Fruit fly (Drosophila melanogaster): ENCODE measurements around the gene Kal1.

Gene Kal1

dm6 chr3R:24141013-24141592 lies at the start of gene Kal1:
Kal1 (plus strand) TSS chr3R:24141395.
- TF ChIP-seq noc (tag; optimal IDR thresholded peaks at IDR 0.05), result peak; percentile 81

- no peak for TF ChIP-seq noc (tag; optimal IDR thresholded peaks at IDR 0.05)
Measured at dm6 chr3R:24091653-24092052, 49.5 kb upstream of the Kal1 start.

- TF ChIP-seq noc (tag; optimal IDR thresholded peaks at IDR 0.05), result no peak
Measured at dm6 chr3R:24092590-24093151, 48.5 kb upstream of the Kal1 start.

- no peak for TF ChIP-seq noc (tag; optimal IDR thresholded peaks at IDR 0.05)
Measured at dm6 chr3R:24093430-24093829, 47.8 kb upstream of the Kal1 start.

dm6 chr3R:24099039-24100026 lies 41.9 kb upstream of the Kal1 start:
- peak; percentile 62 for TF ChIP-seq noc (tag; optimal IDR thresholded peaks at IDR 0.05)

dm6 chr3R:24100717-24101116 lies 40.5 kb upstream of the Kal1 start:
- TF ChIP-seq noc (tag; optimal IDR thresholded peaks at IDR 0.05), result peak; percentile 14

dm6 chr3R:24101437-24101836 lies 39.8 kb upstream of the Kal1 start:
- TF ChIP-seq noc (tag; optimal IDR thresholded peaks at IDR 0.05), result no peak

- TF ChIP-seq noc (tag; optimal IDR thresholded peaks at IDR 0.05), result peak; percentile 30
Measured at dm6 chr3R:24102387-24102786, 38.8 kb upstream of the Kal1 start.

- no peak for TF ChIP-seq noc (tag; optimal IDR thresholded peaks at IDR 0.05)
Measured at dm6 chr3R:24103708-24104107, 37.5 kb upstream of the Kal1 start.

dm6 chr3R:24104471-24105311 lies 36.5 kb upstream of the Kal1 start:
- TF ChIP-seq noc (tag; optimal IDR thresholded peaks at IDR 0.05), result no peak

- TF ChIP-seq noc (tag; optimal IDR thresholded peaks at IDR 0.05), result peak; percentile 62
Measured at dm6 chr3R:24105312-24105902, 35.8 kb upstream of the Kal1 start, which contains the start of gene Syx1A. Syx1A (minus strand) TSS chr3R:24105763.

- TF ChIP-seq noc (tag; optimal IDR thresholded peaks at IDR 0.05), result peak; percentile 70
Measured at dm6 chr3R:24106059-24106631, 35.0 kb upstream of the Kal1 start.

- no peak for TF ChIP-seq noc (tag; optimal IDR thresholded peaks at IDR 0.05)
Measured at dm6 chr3R:24106879-24107441, 34.2 kb upstream of the Kal1 start, which contains the start of gene CG10694. CG10694 (plus strand) TSS chr3R:24107391.

dm6 chr3R:24108902-24109389 lies 32.2 kb upstream of the Kal1 start, which contains the start of the genes eIF4EHP and CG18428:
eIF4EHP (minus strand) TSS chr3R:24108960.
CG18428 (plus strand) TSS chr3R:24109336.
- peak; percentile 100 for TF ChIP-seq noc (tag; optimal IDR thresholded peaks at IDR 0.05)
